Worm (Caenorhabditis elegans) whole organism, dauer: Measurements from ENCODE around the gene spn-4.

ENCODE experiments used
- unc-62 ChIP-seq: sonication (generic microtip); optimal IDR thresholded peaks from 2 replicates; lab custom pipeline; 2017; ENCODE audit warnings: missing biosample characterization, missing genetic modification reagents, missing genetic modification characterization

The spn-4 gene

DNA sequence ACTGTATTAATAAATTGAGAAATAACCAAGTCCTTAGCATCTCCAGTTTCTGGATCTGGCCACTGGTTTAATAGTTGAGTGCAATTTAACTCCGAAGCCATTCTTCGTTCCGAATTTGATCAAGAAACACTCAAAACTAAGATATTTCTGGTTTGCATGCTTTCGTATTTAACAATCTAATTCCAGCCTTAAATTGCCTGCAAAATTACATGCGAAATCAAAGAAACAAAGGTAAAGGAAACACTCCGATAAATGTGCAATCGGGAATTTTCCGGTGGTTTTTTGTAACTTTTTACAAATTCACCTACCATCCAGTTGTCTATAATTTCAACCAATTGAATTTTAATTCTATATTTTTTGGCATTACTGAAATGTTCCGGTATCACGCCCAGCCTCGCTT is 17.1 kb upstream of the spn-4 start, which contains the start of gene dmsr-10:
TSS of gene dmsr-10 (minus strand) at position 101 of the 400 bp plus-strand sequence.
- TF ChIP-seq unc-62 (GFP tag; lab: Kevin White, UChicago), result no peak

DNA sequence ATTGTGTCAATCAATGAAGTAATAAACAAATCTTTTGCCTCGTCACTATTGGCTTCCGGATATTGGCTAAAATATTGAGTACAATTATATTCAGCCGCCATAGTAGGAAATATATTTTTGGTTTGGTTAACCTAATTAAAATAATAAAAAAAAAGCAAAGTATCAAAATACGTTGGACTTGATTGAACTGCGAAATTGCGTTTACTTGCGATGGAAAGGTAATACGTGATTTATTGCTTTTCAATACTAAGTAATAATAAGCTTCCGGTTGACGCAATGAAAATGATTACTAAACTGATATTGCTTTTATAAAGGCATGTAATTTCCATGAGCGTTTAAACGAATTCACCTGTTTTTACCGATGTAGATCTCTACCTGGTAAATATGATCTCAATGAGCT is 14.9 kb upstream of the spn-4 start, which contains the start of gene dmsr-9:
TSS of gene dmsr-9 (minus strand) at position 101 of the 400 bp plus-strand sequence.
- no peak for TF ChIP-seq unc-62 (GFP tag; lab: Kevin White, UChicago)

DNA sequence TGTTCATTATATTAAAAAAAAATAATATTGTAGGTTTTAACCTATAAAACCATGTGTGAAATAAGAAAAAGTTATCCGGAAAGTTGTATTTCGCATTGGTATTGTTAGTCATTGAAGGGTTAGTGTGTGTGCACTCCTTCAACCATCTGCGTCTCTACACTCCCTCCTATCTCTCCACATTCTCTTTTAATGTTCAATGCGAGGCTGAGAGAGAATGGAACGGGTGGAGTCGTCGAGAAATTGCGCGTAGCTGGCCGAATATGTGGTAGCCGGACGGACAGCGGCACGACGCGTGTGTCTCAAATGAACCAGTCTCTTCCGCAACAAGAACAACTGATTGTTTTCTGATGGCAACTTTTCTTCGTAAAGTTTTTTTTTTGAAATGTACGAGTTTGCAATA is 12.2 kb upstream of the spn-4 start:
- TF ChIP-seq unc-62 (GFP tag; lab: Kevin White, UChicago), result no peak

ce11 chrV:6796264-6796663 is 11.6 kb upstream of the spn-4 start:
- no peak for TF ChIP-seq unc-62 (GFP tag; lab: Kevin White, UChicago)

ce11 chrV:6793744-6794239 is 9.1 kb upstream of the spn-4 start, which contains the start of gene ZC404.1:
Gene ZC404.1, plus strand, starts transcription at chrV:6794189.
- no peak for TF ChIP-seq unc-62 (GFP tag; lab: Kevin White, UChicago)

DNA sequence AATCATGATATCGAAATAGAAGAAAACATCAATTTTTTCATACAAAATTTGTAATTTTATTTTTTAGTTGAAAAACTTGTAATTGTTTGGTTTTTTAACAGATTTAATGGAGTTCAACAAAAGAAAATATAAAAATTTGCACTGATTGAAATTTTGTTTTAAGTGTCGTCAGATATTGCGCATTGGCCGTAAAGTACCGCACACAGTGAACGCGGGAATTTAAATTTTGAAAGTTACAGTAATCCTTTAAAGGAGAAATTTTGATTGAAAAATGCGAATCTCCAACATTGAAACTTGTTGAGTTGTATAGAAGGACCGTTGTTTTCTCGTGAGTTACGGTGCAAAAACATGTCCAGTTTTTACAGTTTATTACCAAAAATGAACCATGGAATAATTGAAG is 8.3 kb upstream of the spn-4 start:
- TF ChIP-seq unc-62 (GFP tag; lab: Kevin White, UChicago), result no peak

ce11 chrV:6792565-6792964 is 7.9 kb upstream of the spn-4 start, which contains the start of gene gck-2:
Gene gck-2, minus strand, starts transcription at chrV:6792665.
- no peak for TF ChIP-seq unc-62 (GFP tag; lab: Kevin White, UChicago)

DNA sequence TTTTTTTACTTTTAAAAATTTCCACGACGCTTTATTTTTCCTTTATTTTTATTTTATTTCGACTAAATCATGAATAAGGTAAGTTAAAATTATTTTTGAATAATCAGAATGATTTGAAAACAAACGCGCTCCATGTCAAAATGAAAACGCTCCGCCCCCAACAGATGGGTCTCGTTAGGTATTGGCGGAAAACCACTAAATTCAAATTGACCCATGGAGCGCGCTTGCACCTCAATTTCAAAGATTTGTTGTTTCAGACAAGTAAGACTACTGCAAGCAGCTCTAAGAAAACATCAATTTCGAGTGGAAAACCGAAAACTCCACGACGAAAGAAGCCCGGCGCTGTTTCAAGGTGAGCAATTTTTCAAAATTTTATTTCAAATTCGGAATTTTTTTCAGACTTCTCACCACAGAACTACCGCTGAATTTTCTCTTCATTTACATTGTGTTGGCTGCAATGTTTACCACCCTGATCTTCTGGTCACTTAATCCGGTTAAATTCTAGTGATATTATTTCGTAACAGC is 3.3 kb upstream of the spn-4 start, which contains the start of gene ZC404.2:
TSS of gene ZC404.2 (plus strand) at position 47 of the 525 bp plus-strand sequence.
- TF ChIP-seq unc-62 (GFP tag; lab: Kevin White, UChicago), result no peak

DNA sequence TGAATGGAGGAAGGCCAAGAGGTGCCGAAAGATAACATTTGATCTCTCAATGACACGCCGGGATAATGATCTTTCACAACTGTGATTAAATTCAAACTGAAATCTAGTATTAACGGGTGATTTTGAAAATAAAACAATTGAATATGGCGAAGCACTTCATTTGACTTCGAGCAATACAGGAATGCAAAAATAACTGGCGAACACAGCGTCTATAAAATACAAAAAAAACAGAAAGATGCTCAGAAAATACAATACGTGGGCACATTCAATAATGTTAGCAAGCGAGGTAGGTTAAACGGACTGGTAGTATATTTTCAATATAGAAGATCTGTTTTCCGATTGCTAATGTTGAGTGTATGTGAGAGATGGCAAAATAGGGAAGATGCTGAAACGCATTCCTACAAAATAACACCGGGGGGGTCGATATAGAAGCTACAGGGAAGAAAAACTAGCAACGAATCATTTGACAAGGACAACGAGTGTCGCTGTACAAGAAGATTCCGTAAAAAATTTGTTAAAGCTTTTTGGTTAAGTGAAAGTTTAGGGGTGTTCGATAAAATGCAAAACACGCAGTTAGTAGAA is 1.6 kb downstream of the spn-4 start:
- no peak for TF ChIP-seq unc-62 (GFP tag; lab: Kevin White, UChicago)

- TF ChIP-seq unc-62 (GFP tag; lab: Kevin White, UChicago), result no peak
Observed at ce11 chrV:6782260-6782659, 2.4 kb downstream of the spn-4 start.

ce11 chrV:6780676-6781075 is 4.0 kb downstream of the spn-4 start:
- TF ChIP-seq unc-62 (GFP tag; lab: Kevin White, UChicago), result no peak

ce11 chrV:6780166-6780565 is 4.5 kb downstream of the spn-4 start, which contains the start of gene ZC404.15:
Gene ZC404.15, plus strand, starts transcription at chrV:6780466.
- no peak for TF ChIP-seq unc-62 (GFP tag; lab: Kevin White, UChicago)

DNA sequence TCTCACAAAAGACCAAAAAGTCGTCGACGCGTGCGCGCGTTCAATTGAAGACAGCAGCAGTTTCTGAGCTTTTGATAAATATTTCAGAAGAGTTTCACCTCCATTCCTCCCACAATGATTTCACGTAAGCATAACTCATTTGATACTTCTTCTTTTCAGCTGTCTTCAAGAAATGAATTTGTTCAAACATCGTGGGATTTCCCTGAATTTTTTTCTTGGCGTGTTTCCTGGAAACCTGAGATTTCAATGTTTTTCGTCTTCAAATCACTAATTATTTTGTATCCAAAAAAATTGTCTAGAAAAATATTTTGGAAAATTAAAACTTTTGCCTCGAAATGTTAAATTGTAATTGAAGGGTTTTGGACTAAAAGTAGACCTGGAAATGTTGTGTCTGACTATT is 6.2 kb downstream of the spn-4 start:
- no peak for TF ChIP-seq unc-62 (GFP tag; lab: Kevin White, UChicago)

ce11 chrV:6775708-6776107 is 9.0 kb downstream of the spn-4 start, which contains the start of gene srh-28:
Gene srh-28, minus strand, starts transcription at chrV:6775808.
- no peak for TF ChIP-seq unc-62 (GFP tag; lab: Kevin White, UChicago)

- no peak for TF ChIP-seq unc-62 (GFP tag; lab: Kevin White, UChicago)
Observed at ce11 chrV:6773735-6774134, 11.0 kb downstream of the spn-4 start, which contains the start of gene ZC404.16. Gene ZC404.16, minus strand, starts transcription at chrV:6773835.

ce11 chrV:6771645-6772044 is 13.1 kb downstream of the spn-4 start, which contains the start of gene srh-30:
Gene srh-30, minus strand, starts transcription at chrV:6771745.
- no peak for TF ChIP-seq unc-62 (GFP tag; lab: Kevin White, UChicago)

DNA sequence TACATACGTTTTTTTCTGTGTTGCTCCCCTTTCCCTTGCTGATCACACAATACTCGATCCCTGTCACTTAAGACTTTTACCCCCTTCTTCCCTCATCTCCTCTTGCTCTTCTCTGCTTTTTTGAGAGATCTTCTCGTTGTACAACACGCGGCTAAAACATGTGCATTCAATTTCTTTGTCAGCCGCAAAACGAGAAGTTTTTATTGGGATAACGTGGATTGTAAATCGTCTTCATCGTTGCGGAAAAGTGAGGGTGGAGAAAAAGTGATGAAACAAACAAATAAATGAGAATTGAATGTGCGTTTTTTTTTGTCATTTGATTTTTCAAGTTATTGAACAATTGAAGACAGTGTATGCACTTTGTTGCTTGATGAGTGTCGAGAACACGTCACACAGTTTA is 15.3 kb downstream of the spn-4 start:
- TF ChIP-seq unc-62 (GFP tag; lab: Kevin White, UChicago), result no peak
